Fruit fly (Drosophila melanogaster) whole organism, prepupa: ENCODE results near the gene Adsl.

Experiments used
- Blimp-1 ChIP-seq: fragments of 200-800 bp; sonication (Bioruptor generic); optimal IDR thresholded peaks from 3 replicates; lab custom pipeline; 2017; ENCODE audit warnings: missing biosample characterization, missing genetic modification characterization, mild to moderate bottlenecking, moderate library complexity, missing genetic modification reagents
- CG10631 ChIP-seq: fragments of 200-800 bp; sonication (Bioruptor generic); optimal IDR thresholded peaks from 2 replicates; lab custom pipeline; 2016; ENCODE audit warnings: missing biosample characterization, missing genetic modification characterization
- CG11294 ChIP-seq: fragments of 200-800 bp; sonication (Bioruptor generic); IDR thresholded peaks from 2 replicates; pipeline ENCODE4 v1.3.6; 2022; ENCODE audit warnings: missing biosample characterization, missing genetic modification characterization
- CG11762 ChIP-seq: fragments of 200-800 bp; sonication (Bioruptor generic); optimal IDR thresholded peaks from 3 replicates; lab custom pipeline; 2016; ENCODE audit warnings: missing biosample characterization, missing genetic modification characterization; ENCODE audit not compliant: insufficient read depth
- CG11902 ChIP-seq: fragments of 200-800 bp; sonication (Bioruptor generic); optimal IDR thresholded peaks from 3 replicates; lab custom pipeline; 2016; ENCODE audit warnings: missing biosample characterization, missing genetic modification characterization
- CG15336 ChIP-seq: fragments of 200-800 bp; sonication (Bioruptor generic); IDR thresholded peaks from 2 replicates; pipeline ENCODE4 v1.3.6; 2022; ENCODE audit warnings: missing biosample characterization, missing genetic modification characterization
- CG1621 ChIP-seq: fragments of 200-800 bp; sonication (Bioruptor generic); optimal IDR thresholded peaks from 3 replicates; lab custom pipeline; 2018; ENCODE audit warnings: missing biosample characterization, mild to moderate bottlenecking, missing genetic modification characterization
- CG3032 ChIP-seq: fragments of 200-800 bp; optimal IDR thresholded peaks from 2 replicates; lab custom pipeline; 2019; ENCODE audit warnings: missing biosample characterization, mild to moderate bottlenecking, missing genetic modification characterization, moderate library complexity
- CG31627 ChIP-seq: fragments of 200-800 bp; sonication (Bioruptor generic); optimal IDR thresholded peaks from 3 replicates; lab custom pipeline; 2016; ENCODE audit warnings: missing biosample characterization, missing genetic modification characterization
- CG32006 ChIP-seq: fragments of 200-800 bp; sonication (Bioruptor generic); optimal IDR thresholded peaks from 3 replicates; lab custom pipeline; 2017; ENCODE audit warnings: missing biosample characterization, mild to moderate bottlenecking, missing genetic modification characterization
- CG34406 ChIP-seq: fragments of 200-800 bp; sonication (Bioruptor generic); optimal IDR thresholded peaks from 3 replicates; lab custom pipeline; 2016; ENCODE audit warnings: missing biosample characterization, missing genetic modification characterization
- CG3919 ChIP-seq: fragments of 200-800 bp; sonication (Bioruptor generic); optimal IDR thresholded peaks from 3 replicates; lab custom pipeline; 2016; ENCODE audit warnings: missing biosample characterization, missing genetic modification characterization
- CG6792 ChIP-seq: fragments of 200-800 bp; sonication (Bioruptor generic); optimal IDR thresholded peaks from 3 replicates; lab custom pipeline; 2016; ENCODE audit warnings: missing biosample characterization, missing genetic modification characterization
- CG6808 ChIP-seq: fragments of 200-800 bp; sonication (Bioruptor generic); optimal IDR thresholded peaks from 3 replicates; lab custom pipeline; 2017; ENCODE audit warnings: missing biosample characterization, missing genetic modification characterization, mild to moderate bottlenecking, moderate library complexity, missing genetic modification reagents
- CG6854 ChIP-seq: fragments of 200-800 bp; sonication (Bioruptor generic); optimal IDR thresholded peaks from 2 replicates; lab custom pipeline; 2017; ENCODE audit warnings: missing biosample characterization, mild to moderate bottlenecking, missing genetic modification characterization
- CG8119 ChIP-seq: fragments of 200-800 bp; sonication (Bioruptor generic); IDR thresholded peaks from 3 replicates; pipeline ENCODE4 v1.3.6; 2022; ENCODE audit warnings: missing biosample characterization, missing genetic modification characterization
- CG8319 ChIP-seq: fragments of 200-800 bp; sonication (Bioruptor generic); optimal IDR thresholded peaks from 3 replicates; lab custom pipeline; 2016; ENCODE audit warnings: missing biosample characterization, missing genetic modification characterization
- CG8632 ChIP-seq: fragments of 200-800 bp; sonication (Bioruptor generic); optimal IDR thresholded peaks from 3 replicates; lab custom pipeline; 2016; ENCODE audit warnings: missing biosample characterization, missing genetic modification characterization
- CG9139 ChIP-seq: fragments of 200-800 bp; sonication (Bioruptor generic); optimal IDR thresholded peaks from 3 replicates; lab custom pipeline; 2017; ENCODE audit warnings: missing biosample characterization, mild to moderate bottlenecking, missing genetic modification characterization
- Eip75B ChIP-seq: fragments of 200-800 bp; sonication (Bioruptor generic); optimal IDR thresholded peaks from 3 replicates; lab custom pipeline; 2016; ENCODE audit warnings: missing biosample characterization, missing genetic modification characterization
- Gug ChIP-seq: fragments of 200-800 bp; sonication (Bioruptor generic); IDR thresholded peaks from 2 replicates; pipeline ENCODE4 v1.3.6; 2022; ENCODE audit warnings: missing biosample characterization, missing genetic modification characterization
- Hr4 ChIP-seq: fragments of 200-800 bp; sonication (Bioruptor generic); optimal IDR thresholded peaks from 3 replicates; lab custom pipeline; 2016; ENCODE audit warnings: missing biosample characterization, missing genetic modification characterization
- Lpt ChIP-seq: fragments of 200-800 bp; sonication (Bioruptor generic); optimal IDR thresholded peaks from 3 replicates; lab custom pipeline; 2016; ENCODE audit warnings: missing biosample characterization, missing genetic modification characterization
- Met ChIP-seq: fragments of 200-800 bp; sonication (Bioruptor generic); optimal IDR thresholded peaks from 3 replicates; lab custom pipeline; 2016; ENCODE audit warnings: missing biosample characterization, missing genetic modification characterization
- Sox102F ChIP-seq: fragments of 200-800 bp; sonication (Bioruptor generic); optimal IDR thresholded peaks from 2 replicates; lab custom pipeline; 2016; ENCODE audit warnings: missing biosample characterization, mild to moderate bottlenecking, missing genetic modification characterization
- Sox14 ChIP-seq: fragments of 200-800 bp; sonication (Bioruptor generic); optimal IDR thresholded peaks from 3 replicates; lab custom pipeline; 2016; ENCODE audit warnings: missing biosample characterization, missing genetic modification characterization
- Sox15 ChIP-seq: fragments of 200-800 bp; sonication (Bioruptor generic); optimal IDR thresholded peaks from 3 replicates; lab custom pipeline; 2016; ENCODE audit warnings: missing biosample characterization, missing genetic modification characterization
- acj6 ChIP-seq: fragments of 200-800 bp; sonication (Bioruptor generic); optimal IDR thresholded peaks from 3 replicates; lab custom pipeline; 2016; ENCODE audit warnings: missing biosample characterization, missing genetic modification characterization
- cyc ChIP-seq: fragments of 200-800 bp; sonication (Bioruptor generic); optimal IDR thresholded peaks from 3 replicates; lab custom pipeline; 2016; ENCODE audit warnings: missing biosample characterization, missing genetic modification characterization
- dsx ChIP-seq: fragments of 200-800 bp; optimal IDR thresholded peaks from 3 replicates; lab custom pipeline; 2019; ENCODE audit warnings: missing biosample characterization, mild to moderate bottlenecking, missing genetic modification characterization, moderate library complexity; ENCODE audit not compliant: poor library complexity, severe bottlenecking
- eg ChIP-seq: fragments of 200-800 bp; sonication (Bioruptor generic); IDR thresholded peaks from 3 replicates; pipeline ENCODE4 v1.3.6; 2022; ENCODE audit warnings: missing biosample characterization, missing genetic modification characterization
- esn ChIP-seq: fragments of 200-800 bp; sonication (Bioruptor generic); optimal IDR thresholded peaks from 2 replicates; lab custom pipeline; 2016; ENCODE audit warnings: missing biosample characterization, mild to moderate bottlenecking, missing genetic modification characterization, moderate library complexity
- lz ChIP-seq: fragments of 200-800 bp; sonication (Bioruptor generic); optimal IDR thresholded peaks from 3 replicates; lab custom pipeline; 2016; ENCODE audit warnings: missing biosample characterization, missing genetic modification characterization
- net ChIP-seq: fragments of 200-800 bp; sonication (Bioruptor generic); optimal IDR thresholded peaks from 3 replicates; lab custom pipeline; 2016; ENCODE audit warnings: missing biosample characterization, missing genetic modification characterization
- pdm3 ChIP-seq: fragments of 200-800 bp; sonication (Bioruptor generic); optimal IDR thresholded peaks from 3 replicates; lab custom pipeline; 2016; ENCODE audit warnings: missing biosample characterization, missing genetic modification characterization
- salr ChIP-seq, 2 experiments: fragments of 200-800 bp; sonication (Bioruptor generic); optimal IDR thresholded peaks; 3 replicates each; lab custom pipeline; 2016 to 2018; ENCODE audit warnings: missing biosample characterization in 2 of 2, missing genetic modification characterization in 2 of 2, mild to moderate bottlenecking in 1 of 2
- svp ChIP-seq: fragments of 200-800 bp; sonication (Bioruptor generic); peaks from one replicate; lab custom pipeline; 2016; ENCODE audit warnings: missing biosample characterization, missing genetic modification characterization
- topi ChIP-seq: fragments of 200-800 bp; sonication (Bioruptor generic); optimal IDR thresholded peaks from 3 replicates; lab custom pipeline; 2016; ENCODE audit warnings: missing biosample characterization, missing genetic modification characterization

Gene Adsl

dm6 chr3R:16969361-16970355 lies 51.3 kb downstream of the Adsl start:
- no peak for TF ChIP-seq CG6854 (GFP tag; lab: Kevin White, UChicago)
- no peak for TF ChIP-seq CG8119 (GFP tag; lab: Robert Waterston, UW)
- peak; percentile 68 for TF ChIP-seq Sox14 (GFP tag; lab: Kevin White, UChicago)
- peak; percentile 53 for TF ChIP-seq Hr4 (GFP tag; lab: Kevin White, UChicago)
- TF ChIP-seq CG11294 (GFP tag; lab: Robert Waterston, UW), result no peak
- TF ChIP-seq CG8319 (GFP tag; lab: Kevin White, UChicago), result no peak
- TF ChIP-seq CG6808, result peak; percentile 22
- peak; percentile 23; the same call in 1 of the 2 replicates for TF ChIP-seq Gug (GFP tag; lab: Robert Waterston, UW)
- peak; percentile 23 for TF ChIP-seq CG31627 (GFP tag; lab: Kevin White, UChicago)
- peak; percentile 87 for TF ChIP-seq dsx (GFP tag; lab: Kevin White, UChicago)
- TF ChIP-seq Met (GFP tag; lab: Kevin White, UChicago), result no peak
- TF ChIP-seq acj6, result peak; percentile 18
- peak; percentile 78; the same call in 2 of the 3 replicates for TF ChIP-seq eg (GFP tag; lab: Robert Waterston, UW)
- TF ChIP-seq CG34406 (GFP tag; lab: Kevin White, UChicago), result peak; percentile 34
- TF ChIP-seq Blimp-1 (GFP tag; lab: Kevin White, UChicago), result peak; percentile 3
- TF ChIP-seq Sox15 (GFP tag; lab: Kevin White, UChicago), result no peak
- TF ChIP-seq CG1621 (tag; lab: Kevin White, UChicago), result peak; percentile 83
- peak; percentile 53 for TF ChIP-seq CG3032 (tag; lab: Kevin White, UChicago)
- peak; percentile 57 for TF ChIP-seq esn (GFP tag; lab: Kevin White, UChicago)
- peak; percentile 39 for TF ChIP-seq Eip75B (GFP tag; lab: Kevin White, UChicago)
- peak in 1 of 2 experiments; percentile 25 for TF ChIP-seq salr (GFP tag; optimal IDR thresholded peaks at IDR 0.05; lab: Kevin White, UChicago)
- TF ChIP-seq net (GFP tag; lab: Kevin White, UChicago), result no peak
- TF ChIP-seq Lpt (GFP tag; lab: Kevin White, UChicago), result peak; percentile 46
- no peak for TF ChIP-seq CG3919 (GFP tag; lab: Kevin White, UChicago)
- TF ChIP-seq CG8632 (GFP tag; lab: Kevin White, UChicago), result peak; percentile 36
- TF ChIP-seq CG15336 (GFP tag; lab: Robert Waterston, UW), result no peak
- TF ChIP-seq svp (GFP tag; lab: Kevin White, UChicago), result peak; percentile 78
- peak; percentile 57 for TF ChIP-seq CG10631 (GFP tag; lab: Kevin White, UChicago)
- peak; percentile 3 for TF ChIP-seq CG11762 (GFP tag; lab: Kevin White, UChicago)
- TF ChIP-seq pdm3 (GFP tag; lab: Kevin White, UChicago), result peak; percentile 42
- TF ChIP-seq CG9139 (GFP tag; lab: Kevin White, UChicago), result no peak
- no peak for TF ChIP-seq Sox102F (GFP tag; lab: Kevin White, UChicago)
- TF ChIP-seq cyc (GFP tag; lab: Kevin White, UChicago), result peak; percentile 8
- peak; percentile 39 for TF ChIP-seq topi (GFP tag; lab: Kevin White, UChicago)
- peak; percentile 20 for TF ChIP-seq CG6792
- no peak for TF ChIP-seq CG32006
- peak; percentile 14 for TF ChIP-seq CG11902 (GFP tag; lab: Kevin White, UChicago)
- peak; percentile 51 for TF ChIP-seq lz (GFP tag; lab: Kevin White, UChicago)
